Worm (Caenorhabditis elegans) whole organism, L3 larva: ENCODE results near the gene ZK688.1.

Experiments
- R02D3.7 ChIP-seq: fragments of 150-350 bp; optimal IDR thresholded peaks from 2 replicates; lab custom pipeline; 2014; ENCODE audit warnings: missing biosample characterization, missing genetic modification characterization
- ceh-16 ChIP-seq: sonication (generic microtip); optimal IDR thresholded peaks from 2 replicates; lab custom pipeline; 2017; ENCODE audit warnings: missing biosample characterization, missing genetic modification characterization
- jun-1 ChIP-seq: fragments of 150-350 bp; optimal IDR thresholded peaks from 2 replicates; lab custom pipeline; 2014; ENCODE audit warnings: missing biosample characterization, missing genetic modification reagents, missing genetic modification characterization

DNA sequence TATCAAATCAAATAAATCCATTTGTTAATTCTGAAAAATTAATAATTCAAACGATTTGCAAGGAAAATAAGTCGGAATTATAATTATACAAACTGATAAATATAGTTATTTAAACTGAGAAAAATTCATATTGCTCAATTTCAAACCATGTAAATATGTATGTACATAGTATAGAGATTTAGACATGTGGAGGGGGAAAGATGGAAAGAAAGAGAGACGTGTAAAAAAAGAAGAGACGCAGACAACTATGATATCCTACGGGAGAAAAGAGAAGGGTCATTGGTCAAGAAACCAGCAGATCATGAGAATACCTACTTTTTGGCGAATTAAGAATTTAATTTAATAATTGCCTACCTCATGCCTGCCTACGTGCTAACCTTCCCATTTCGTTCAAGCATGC is 48.7 kb downstream of the ZK688.1 start, which contains the start of gene C29E4.11:
- TF ChIP-seq jun-1 (tag; lab: Kevin White, UChicago) = no peak
- TF ChIP-seq R02D3.7 = no peak
- no peak for TF ChIP-seq ceh-16 (tag; lab: Kevin White, UChicago)
